Fruit fly (Drosophila melanogaster) whole organism: ENCODE results near the gene Eig71Ed.

ENCODE experiments used
- EcR ChIP-seq, 2 experiments: fragments of >200 bp; optimal IDR thresholded peaks; 2 replicates each; lab custom pipeline; 2017; ENCODE audit warnings: missing biosample characterization in 2 of 2, missing genetic modification characterization in 2 of 2, missing genetic modification reagents in 2 of 2
- psq ChIP-seq: fragments of >200 bp; optimal IDR thresholded peaks from 2 replicates; lab custom pipeline; 2017
- usp ChIP-seq: fragments of >200 bp; optimal IDR thresholded peaks from 2 replicates; lab custom pipeline; 2017; ENCODE audit warnings: missing biosample characterization, missing genetic modification characterization, mixed read lengths

DNA sequence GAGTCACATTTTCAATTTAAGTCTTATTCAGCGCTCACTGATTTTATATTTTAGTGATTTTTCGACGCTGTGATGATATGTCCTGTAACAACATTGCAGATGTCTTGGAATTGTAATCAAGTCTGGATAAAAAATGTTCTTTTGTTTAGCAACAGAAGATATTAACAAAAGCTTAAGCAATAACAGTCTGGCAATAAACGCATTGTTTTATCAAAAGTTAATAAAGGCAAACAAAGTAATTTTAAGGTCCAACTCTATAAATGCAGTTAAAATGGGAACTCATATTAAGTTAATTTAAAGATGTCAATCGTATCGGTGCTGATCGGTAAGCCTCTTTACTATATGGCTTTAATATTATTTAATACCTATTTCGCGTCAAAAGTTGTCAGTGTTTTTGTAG, 9.2 kb downstream of the Eig71Ed start, which contains the start of gene CG43082:
- no peak for TF ChIP-seq EcR (GFP tag; optimal IDR thresholded peaks at IDR 0.05; lab: Kevin White, UChicago)
- no peak for TF ChIP-seq psq (lab: Kevin White, UChicago)
- no peak for TF ChIP-seq usp (GFP tag; lab: Kevin White, UChicago)
